Fruit fly (Drosophila melanogaster): ENCODE data around the gene CG5860.
A peak's percentile ranks its signal among the peaks of the same experiment; 100 is the strongest.

Gene CG5860

dm6 chr3R:17400675-17401118, 8.7 kb upstream of the CG5860 start (continued):
- TF ChIP-seq gt (GFP tag; IDR thresholded peaks at IDR 0.05) (no peak), CG9727 (GFP tag; optimal IDR thresholded peaks at IDR 0.05) (peak; percentile 57), CG7963 (GFP tag; IDR thresholded peaks at IDR 0.05; ENCODE audit: partially characterized antibody) (no peak), CG2199 (GFP tag; IDR thresholded peaks at IDR 0.05) (no peak), MESR4 (GFP tag; optimal IDR thresholded peaks at IDR 0.05) (no peak), bsh (GFP tag; optimal IDR thresholded peaks at IDR 0.05) (no peak), CG17385 (GFP tag; optimal IDR thresholded peaks at IDR 0.05) (no peak), schlank (tag; optimal IDR thresholded peaks at IDR 0.05) (no peak), E2f1 (GFP tag; IDR thresholded peaks at IDR 0.05) (peak; percentile 48; the same call in 1 of the 2 replicates), CG4404 (GFP tag; IDR thresholded peaks at IDR 0.05) (no peak), CG1529 (GFP tag; optimal IDR thresholded peaks at IDR 0.05) (no peak), CG1647 (GFP tag; optimal IDR thresholded peaks at IDR 0.05) (no peak), Atf6 (GFP tag; IDR thresholded peaks at IDR 0.05) (no peak), ERR (GFP tag; optimal IDR thresholded peaks at IDR 0.05) (no peak), CG10209 (GFP tag; optimal IDR thresholded peaks at IDR 0.05) (no peak), D19A (tag; optimal IDR thresholded peaks at IDR 0.05) (peak; percentile 51), ac (GFP tag; optimal IDR thresholded peaks at IDR 0.05) (no peak), eyg (GFP tag; optimal IDR thresholded peaks at IDR 0.05) (no peak), btn (GFP tag; optimal IDR thresholded peaks at IDR 0.05) (no peak), nerfin-1 (tag; optimal IDR thresholded peaks at IDR 0.05) (peak; percentile 49), ken (GFP tag; IDR thresholded peaks at IDR 0.05) (no peak), CG32767 (GFP tag; IDR thresholded peaks at IDR 0.05) (no peak), kay (GFP tag; optimal IDR thresholded peaks at IDR 0.05) (no peak), Six4 (GFP tag; optimal IDR thresholded peaks at IDR 0.05) (peak; percentile 47), lbe (GFP tag; optimal IDR thresholded peaks at IDR 0.05) (peak; percentile 47), CG11085 (GFP tag; IDR thresholded peaks at IDR 0.05) (no peak), CG17186 (GFP tag; optimal IDR thresholded peaks at IDR 0.05) (no peak), tll (GFP tag; optimal IDR thresholded peaks at IDR 0.05) (no peak), stc (GFP tag; IDR thresholded peaks at IDR 0.05) (no peak), wdn (GFP tag; IDR thresholded peaks at IDR 0.05) (no peak), Dfd (GFP tag; optimal IDR thresholded peaks at IDR 0.05) (no peak), CG4707 (GFP tag; optimal IDR thresholded peaks at IDR 0.05) (no peak), gsb-n (tag; optimal IDR thresholded peaks at IDR 0.05) (no peak), CG32532 (GFP tag; IDR thresholded peaks at IDR 0.05) (peak; percentile 38; the same call in 1 of the 2 replicates), CG15601 (tag; optimal IDR thresholded peaks at IDR 0.05) (no peak), CG16779 (GFP tag; IDR thresholded peaks at IDR 0.05) (no peak), CG8089 (GFP tag; optimal IDR thresholded peaks at IDR 0.05) (no peak), tgo (GFP tag; IDR thresholded peaks at IDR 0.05) (no peak), jing (GFP tag; optimal IDR thresholded peaks at IDR 0.05) (no peak), CG16863 (GFP tag; optimal IDR thresholded peaks at IDR 0.05) (no peak), CG34224 (GFP tag; IDR thresholded peaks at IDR 0.05; ENCODE audit: partially characterized antibody) (no peak), sens-2 (GFP tag; IDR thresholded peaks at IDR 0.05) (no peak), CG7839 (tag; optimal IDR thresholded peaks at IDR 0.05) (peak; percentile 76), klu (GFP tag; IDR thresholded peaks at IDR 0.05) (no peak), CG7987 (GFP tag; optimal IDR thresholded peaks at IDR 0.05) (no peak), seq (GFP tag; IDR thresholded peaks at IDR 0.05) (no peak), CG31224 (GFP tag; IDR thresholded peaks at IDR 0.05) (no peak), so (GFP tag; IDR thresholded peaks at IDR 0.05) (no peak), Bdp1 (GFP tag; optimal IDR thresholded peaks at IDR 0.05) (no peak), Dip3 (GFP tag; optimal IDR thresholded peaks at IDR 0.05) (no peak), CG14050 (GFP tag; IDR thresholded peaks at IDR 0.05) (peak; percentile 19; the same call in 1 of the 3 replicates), NfI (GFP tag; optimal IDR thresholded peaks at IDR 0.05) (no peak)

Data from whole organism, embryonic.